Fruit fly (Drosophila melanogaster) whole organism, embryonic: ENCODE results near the gene CG42748.

Experiments
- Awh ChIP-seq: fragments of 200-800 bp; sonication (Bioruptor generic); IDR thresholded peaks from 2 replicates; pipeline ENCODE4, ENCODE4 v1.3.6; 2022; ENCODE audit warnings: missing biosample characterization, missing genetic modification characterization
- B-H1 ChIP-seq: fragments of 200-800 bp; sonication (Bioruptor generic); IDR thresholded peaks from 3 replicates; pipeline ENCODE4 v1.3.6; 2022; ENCODE audit warnings: missing biosample characterization, missing genetic modification characterization
- Blimp-1 ChIP-seq: fragments of 200-800 bp; sonication (Bioruptor generic); optimal IDR thresholded peaks from 3 replicates; lab custom pipeline; 2018; ENCODE audit warnings: missing biosample characterization, missing genetic modification characterization, mild to moderate bottlenecking, moderate library complexity, missing genetic modification reagents
- CG10267 ChIP-seq: fragments of 200-800 bp; sonication (Bioruptor generic); optimal IDR thresholded peaks from 2 replicates; lab custom pipeline; 2018; ENCODE audit warnings: missing biosample characterization, mild to moderate bottlenecking, missing genetic modification characterization, moderate library complexity
- CG11398 ChIP-seq: fragments of 200-800 bp; sonication (Bioruptor generic); optimal IDR thresholded peaks from 2 replicates; lab custom pipeline; 2016; ENCODE audit warnings: missing biosample characterization, missing genetic modification characterization
- CG12155 ChIP-seq: fragments of 200-800 bp; sonication (Bioruptor generic); optimal IDR thresholded peaks from 3 replicates; lab custom pipeline; 2016; ENCODE audit warnings: missing biosample characterization, missing genetic modification characterization
- CG12219 ChIP-seq: fragments of 200-800 bp; sonication (Bioruptor generic); optimal IDR thresholded peaks from 3 replicates; lab custom pipeline; 2018; ENCODE audit warnings: missing biosample characterization, mild to moderate bottlenecking, missing genetic modification characterization
- CG13424 ChIP-seq: fragments of 200-800 bp; sonication (Bioruptor generic); optimal IDR thresholded peaks from 2 replicates; lab custom pipeline; 2019; ENCODE audit warnings: missing biosample characterization, mild to moderate bottlenecking, missing genetic modification characterization, moderate library complexity
- CG14965 ChIP-seq: fragments of 200-800 bp; sonication (Bioruptor generic); optimal IDR thresholded peaks from 2 replicates; lab custom pipeline; 2016; ENCODE audit warnings: missing biosample characterization, missing genetic modification characterization, borderline replicate concordance
- CG16813 ChIP-seq: fragments of 200-800 bp; sonication (Bioruptor generic); IDR thresholded peaks from 3 replicates; pipeline ENCODE4 v1.3.6; 2022; ENCODE audit warnings: missing biosample characterization, missing genetic modification characterization; ENCODE audit not compliant: partially characterized antibody
- CG16815 ChIP-seq: fragments of 200-800 bp; sonication (Bioruptor generic); optimal IDR thresholded peaks from 3 replicates; lab custom pipeline; 2017; ENCODE audit warnings: missing biosample characterization, mild to moderate bottlenecking, missing genetic modification characterization
- CG17385 ChIP-seq: fragments of 200-800 bp; sonication (Bioruptor generic); optimal IDR thresholded peaks from 3 replicates; lab custom pipeline; 2018; ENCODE audit warnings: missing biosample characterization, mild to moderate bottlenecking, missing genetic modification characterization
- CG3163 ChIP-seq: fragments of 200-800 bp; sonication (Bioruptor generic); optimal IDR thresholded peaks from 3 replicates; lab custom pipeline; 2016; ENCODE audit warnings: missing biosample characterization, missing genetic modification characterization
- CG4360 ChIP-seq: fragments of 200-800 bp; sonication (Bioruptor generic); IDR thresholded peaks from 2 replicates; pipeline ENCODE4 v1.3.6; 2022; ENCODE audit warnings: missing biosample characterization, missing genetic modification characterization
- CG6254 ChIP-seq: fragments of 200-800 bp; sonication (Bioruptor generic); optimal IDR thresholded peaks from 3 replicates; lab custom pipeline; 2017; ENCODE audit warnings: mild to moderate bottlenecking, missing biosample characterization, missing genetic modification reagents, missing genetic modification characterization
- CG6689 ChIP-seq: fragments of 200-800 bp; sonication (Bioruptor generic); IDR thresholded peaks from 2 replicates; pipeline ENCODE4 v1.3.6; 2022; ENCODE audit warnings: missing biosample characterization, missing genetic modification characterization
- CG6765 ChIP-seq: fragments of 200-800 bp; sonication (Bioruptor generic); optimal IDR thresholded peaks from 3 replicates; lab custom pipeline; 2017; ENCODE audit warnings: missing biosample characterization, mild to moderate bottlenecking, missing genetic modification characterization
- CG8281 ChIP-seq: fragments of 200-800 bp; sonication (Bioruptor generic); optimal IDR thresholded peaks from 2 replicates; lab custom pipeline; 2018; ENCODE audit warnings: missing biosample characterization, mild to moderate bottlenecking, missing genetic modification characterization, moderate library complexity
- CG8388 ChIP-seq: fragments of 200-800 bp; sonication (Bioruptor generic); optimal IDR thresholded peaks from 2 replicates; lab custom pipeline; 2019; ENCODE audit warnings: missing biosample characterization, mild to moderate bottlenecking, missing genetic modification characterization, moderate library complexity
- CG9876 ChIP-seq: fragments of 200-800 bp; sonication (Bioruptor generic); optimal IDR thresholded peaks from 2 replicates; lab custom pipeline; 2016; ENCODE audit warnings: missing biosample characterization, missing genetic modification characterization
- Dad ChIP-seq: fragments of 200-800 bp; sonication (Bioruptor generic); optimal IDR thresholded peaks from 3 replicates; lab custom pipeline; 2016; ENCODE audit warnings: missing biosample characterization, missing genetic modification characterization
- Dip2 ChIP-seq: fragments of 200-800 bp; sonication (Bioruptor generic); IDR thresholded peaks from 2 replicates; pipeline ENCODE4 v1.3.6; 2022; ENCODE audit warnings: missing biosample characterization, missing genetic modification characterization
- Dref ChIP-seq: fragments of 200-800 bp; sonication (Bioruptor generic); IDR thresholded peaks from 2 replicates; pipeline ENCODE4 v1.3.6; 2022; ENCODE audit warnings: missing biosample characterization, missing genetic modification characterization
- ERR ChIP-seq: fragments of 200-800 bp; sonication (Bioruptor generic); optimal IDR thresholded peaks from 2 replicates; lab custom pipeline; 2016; ENCODE audit warnings: missing biosample characterization, missing genetic modification characterization
- Elba2 ChIP-seq: fragments of 200-800 bp; sonication (Bioruptor generic); optimal IDR thresholded peaks from 3 replicates; lab custom pipeline; 2016; ENCODE audit warnings: missing biosample characterization, missing genetic modification characterization
- Ets97D ChIP-seq: fragments of 200-800 bp; sonication (Bioruptor generic); optimal IDR thresholded peaks from 3 replicates; lab custom pipeline; 2016; ENCODE audit warnings: missing biosample characterization, missing genetic modification characterization
- HLH54F ChIP-seq: fragments of 200-800 bp; sonication (Bioruptor generic); optimal IDR thresholded peaks from 3 replicates; lab custom pipeline; 2016; ENCODE audit warnings: missing biosample characterization, missing genetic modification characterization
- NFAT ChIP-seq: fragments of 200-800 bp; sonication (Bioruptor generic); IDR thresholded peaks from 2 replicates; pipeline ENCODE4 v1.3.6; 2022; ENCODE audit warnings: missing biosample characterization, missing genetic modification characterization
- NfI ChIP-seq: fragments of 200-800 bp; sonication (Bioruptor generic); optimal IDR thresholded peaks from 3 replicates; lab custom pipeline; 2018; ENCODE audit warnings: missing biosample characterization, mild to moderate bottlenecking, missing genetic modification characterization, moderate library complexity
- PHDP ChIP-seq: fragments of 200-800 bp; sonication (Bioruptor generic); optimal IDR thresholded peaks from 3 replicates; lab custom pipeline; 2018; ENCODE audit warnings: missing biosample characterization, mild to moderate bottlenecking, missing genetic modification characterization, moderate library complexity
- Pdp1 ChIP-seq, 2 experiments: fragments of 200-800 bp; sonication (Bioruptor generic); optimal IDR thresholded peaks; 3 replicates each; lab custom pipeline; 2016; ENCODE audit warnings: missing biosample characterization in 2 of 2, missing genetic modification characterization in 2 of 2, mild to moderate bottlenecking in 1 of 2, moderate library complexity in 1 of 2
- Rx ChIP-seq: fragments of 200-800 bp; sonication (Bioruptor generic); IDR thresholded peaks from 2 replicates; pipeline ENCODE4 v1.3.6; 2022; ENCODE audit warnings: missing biosample characterization, missing genetic modification characterization
- Ssrp ChIP-seq: fragments of 200-800 bp; sonication (Bioruptor generic); optimal IDR thresholded peaks from 2 replicates; lab custom pipeline; 2018; ENCODE audit warnings: missing biosample characterization, mild to moderate bottlenecking, missing genetic modification characterization, moderate library complexity
- TFAM ChIP-seq: fragments of 200-800 bp; sonication (Bioruptor generic); optimal IDR thresholded peaks from 2 replicates; lab custom pipeline; 2017; ENCODE audit warnings: missing biosample characterization, missing genetic modification characterization, inconsistent platforms
- ase ChIP-seq: fragments of 200-800 bp; sonication (Bioruptor generic); IDR thresholded peaks from 3 replicates; pipeline ENCODE4 v1.3.6; 2022; ENCODE audit warnings: missing biosample characterization, missing genetic modification characterization
- chm ChIP-seq: fragments of 200-800 bp; sonication (Bioruptor generic); IDR thresholded peaks from 2 replicates; pipeline ENCODE4 v1.3.6; 2022; ENCODE audit warnings: missing biosample characterization, missing genetic modification characterization
- corto ChIP-seq: fragments of 200-800 bp; sonication (Bioruptor generic); optimal IDR thresholded peaks from 2 replicates; lab custom pipeline; 2016; ENCODE audit warnings: missing biosample characterization, mild to moderate bottlenecking, missing genetic modification characterization, moderate library complexity
- fd3F ChIP-seq: fragments of 200-800 bp; sonication (Bioruptor generic); optimal IDR thresholded peaks from 2 replicates; lab custom pipeline; 2018; ENCODE audit warnings: missing biosample characterization, mild to moderate bottlenecking, missing genetic modification characterization, moderate library complexity
- fd96Cb ChIP-seq: fragments of 200-800 bp; sonication (Bioruptor generic); optimal IDR thresholded peaks from 2 replicates; lab custom pipeline; 2018; ENCODE audit warnings: missing biosample characterization, mild to moderate bottlenecking, missing genetic modification characterization, moderate library complexity
- her ChIP-seq: fragments of 200-800 bp; sonication (Bioruptor generic); optimal IDR thresholded peaks from 2 replicates; lab custom pipeline; 2016; ENCODE audit warnings: missing biosample characterization, missing genetic modification characterization
- ind ChIP-seq: fragments of 200-800 bp; sonication (Bioruptor generic); optimal IDR thresholded peaks from 3 replicates; lab custom pipeline; 2016; ENCODE audit warnings: missing biosample characterization, missing genetic modification characterization
- inv ChIP-seq: fragments of 200-800 bp; sonication (Bioruptor generic); IDR thresholded peaks from 2 replicates; pipeline ENCODE4 v1.3.6; 2022; ENCODE audit warnings: missing biosample characterization, missing genetic modification characterization; ENCODE audit not compliant: partially characterized antibody
- mirr ChIP-seq: fragments of 200-800 bp; sonication (Bioruptor generic); optimal IDR thresholded peaks from 3 replicates; lab custom pipeline; 2018; ENCODE audit warnings: missing biosample characterization, mild to moderate bottlenecking, missing genetic modification characterization
- nerfin-2 ChIP-seq: fragments of 200-800 bp; sonication (Bioruptor generic); IDR thresholded peaks from 2 replicates; pipeline ENCODE4 v1.3.6; 2022; ENCODE audit warnings: missing biosample characterization, missing genetic modification characterization; ENCODE audit not compliant: partially characterized antibody
- pb ChIP-seq: fragments of 200-800 bp; sonication (Bioruptor generic); optimal IDR thresholded peaks from 3 replicates; lab custom pipeline; 2016; ENCODE audit warnings: missing biosample characterization, missing genetic modification characterization
- psq ChIP-seq: fragments of 200-800 bp; sonication (Bioruptor generic); optimal IDR thresholded peaks from 2 replicates; lab custom pipeline; 2017; ENCODE audit warnings: missing biosample characterization, missing genetic modification characterization
- ranshi ChIP-seq: fragments of 200-800 bp; sonication (Bioruptor generic); IDR thresholded peaks from 2 replicates; pipeline ENCODE4 v1.3.6; 2022; ENCODE audit warnings: missing biosample characterization, missing genetic modification characterization
- run ChIP-seq: fragments of 200-800 bp; sonication (Bioruptor generic); optimal IDR thresholded peaks from 3 replicates; lab custom pipeline; 2018; ENCODE audit warnings: missing biosample characterization, mild to moderate bottlenecking, missing genetic modification characterization
- stwl ChIP-seq: fragments of 200-800 bp; sonication (Bioruptor generic); optimal IDR thresholded peaks from 3 replicates; lab custom pipeline; 2018; ENCODE audit warnings: missing biosample characterization, mild to moderate bottlenecking, missing genetic modification characterization, moderate library complexity
- sug ChIP-seq: fragments of 200-800 bp; optimal IDR thresholded peaks from 2 replicates; lab custom pipeline; 2019; ENCODE audit warnings: missing biosample characterization, mild to moderate bottlenecking, missing genetic modification characterization, moderate library complexity
- tin ChIP-seq: fragments of 200-800 bp; sonication (Bioruptor generic); optimal IDR thresholded peaks from 3 replicates; lab custom pipeline; 2016; ENCODE audit warnings: missing biosample characterization, missing genetic modification characterization

CG42748 gene

DNA sequence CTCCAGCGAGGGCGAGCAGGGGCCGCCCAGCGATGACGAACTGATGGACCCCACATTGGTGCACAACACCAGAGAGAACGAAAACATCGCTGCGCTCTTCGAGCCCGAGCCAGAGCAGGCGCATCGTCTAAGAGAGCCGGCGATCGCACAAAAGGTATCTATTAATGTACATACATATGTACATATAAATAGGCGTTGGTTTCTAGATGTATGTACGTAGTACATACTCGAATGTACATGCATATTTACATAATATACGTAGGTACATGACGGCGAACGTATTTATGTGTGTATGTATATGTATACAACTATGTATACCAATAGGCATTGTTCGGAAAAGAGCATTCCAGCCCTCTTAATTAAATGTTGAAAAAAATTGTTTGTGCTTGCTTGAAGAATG lies 13.1 kb downstream of the CG42748 start (continued):
- no peak for TF ChIP-seq CG17385 (GFP tag; lab: Kevin White, UChicago)
- no peak for TF ChIP-seq stwl (tag; lab: Kevin White, UChicago)
- TF ChIP-seq ERR (GFP tag; lab: Kevin White, UChicago) = no peak
- TF ChIP-seq CG12219 (GFP tag; lab: Kevin White, UChicago) = no peak
- TF ChIP-seq TFAM (GFP tag; lab: Kevin White, UChicago) = no peak
- TF ChIP-seq run = no peak
- TF ChIP-seq HLH54F (GFP tag; lab: Kevin White, UChicago) = no peak
- no peak for TF ChIP-seq corto (GFP tag; lab: Kevin White, UChicago)
- TF ChIP-seq NfI (GFP tag; lab: Kevin White, UChicago) = no peak
- no peak for TF ChIP-seq her
- TF ChIP-seq NFAT (GFP tag; lab: Robert Waterston, UW) = no peak; the same call in 1 of the 2 replicates
- no peak for TF ChIP-seq CG16815 (GFP tag; lab: Kevin White, UChicago)
- no peak for TF ChIP-seq fd3F (GFP tag; lab: Kevin White, UChicago)
- TF ChIP-seq fd96Cb (tag; lab: Kevin White, UChicago) = no peak
- no peak for TF ChIP-seq inv (GFP tag; lab: Robert Waterston, UW)
- no peak for TF ChIP-seq Ets97D (GFP tag; lab: Kevin White, UChicago)
- no peak for TF ChIP-seq Dad
- TF ChIP-seq CG8388 (GFP tag; lab: Kevin White, UChicago) = no peak
- peak; percentile 59 for TF ChIP-seq Blimp-1 (GFP tag; lab: Kevin White, UChicago)
- peak; percentile 82 for TF ChIP-seq CG3163 (GFP tag; lab: Kevin White, UChicago)
- TF ChIP-seq Pdp1 (GFP tag; optimal IDR thresholded peaks at IDR 0.05; lab: Kevin White, UChicago) = peak in 1 of 2 experiments; percentile 35
- no peak for TF ChIP-seq PHDP (tag; lab: Kevin White, UChicago)
- TF ChIP-seq tin (GFP tag; lab: Kevin White, UChicago) = no peak
- no peak for TF ChIP-seq CG11398 (GFP tag; lab: Kevin White, UChicago)
- TF ChIP-seq B-H1 (GFP tag; lab: Robert Waterston, UW) = peak; percentile 16; the same call in 1 of the 3 replicates
- TF ChIP-seq CG14965 = no peak
- TF ChIP-seq CG10267 (tag; lab: Kevin White, UChicago) = no peak
- no peak for TF ChIP-seq CG16813
- no peak for TF ChIP-seq CG6689 (GFP tag; lab: Robert Waterston, UW)
- peak; percentile 39 for TF ChIP-seq CG8281 (tag; lab: Kevin White, UChicago)
- TF ChIP-seq CG9876 (GFP tag; lab: Kevin White, UChicago) = no peak
- peak; percentile 58 for TF ChIP-seq CG6254 (GFP tag; lab: Kevin White, UChicago)
- no peak for TF ChIP-seq Elba2 (GFP tag; lab: Kevin White, UChicago)
- no peak; the same call in 1 of the 2 replicates for TF ChIP-seq CG4360
- no peak for TF ChIP-seq ase (GFP tag; lab: Robert Waterston, UW)
- TF ChIP-seq sug (tag; lab: Kevin White, UChicago) = no peak
- peak; percentile 60; the same call in 1 of the 2 replicates for TF ChIP-seq Awh (GFP tag; lab: Robert Waterston, UW)
- no peak for TF ChIP-seq nerfin-2 (GFP tag; lab: Robert Waterston, UW)
- no peak for TF ChIP-seq CG12155 (GFP tag; lab: Kevin White, UChicago)
- TF ChIP-seq Rx (GFP tag; lab: Robert Waterston, UW) = no peak
- peak; percentile 74 for TF ChIP-seq CG6765 (GFP tag; lab: Kevin White, UChicago)
- peak; percentile 94 for TF ChIP-seq mirr (GFP tag; lab: Kevin White, UChicago)
- TF ChIP-seq CG13424 = no peak
- no peak for TF ChIP-seq chm (GFP tag; lab: Robert Waterston, UW)
- TF ChIP-seq pb (GFP tag; lab: Kevin White, UChicago) = no peak
- TF ChIP-seq ranshi (GFP tag; lab: Robert Waterston, UW) = no peak; the same call in 1 of the 2 replicates
- TF ChIP-seq ind (GFP tag; lab: Kevin White, UChicago) = no peak
- no peak for TF ChIP-seq psq
- no peak for TF ChIP-seq Ssrp
- no peak for TF ChIP-seq Dip2 (GFP tag; lab: Robert Waterston, UW)
- TF ChIP-seq Dref (GFP tag; lab: Robert Waterston, UW) = no peak
